Worm (Caenorhabditis elegans) whole organism, L2 larva: ENCODE results near the gene Y57G7A.1.

Experiments used
- nhr-6 ChIP-seq: fragments of 150-350 bp; optimal IDR thresholded peaks from 2 replicates; lab custom pipeline; 2014; ENCODE audit warnings: missing biosample characterization, missing genetic modification characterization
- nhr-77 ChIP-seq: fragments of 150-350 bp; optimal IDR thresholded peaks from 2 replicates; lab custom pipeline; 2014; ENCODE audit warnings: missing biosample characterization, missing genetic modification characterization
- peb-1 ChIP-seq: fragments of 150-350 bp; optimal IDR thresholded peaks from 2 replicates; lab custom pipeline; 2014; ENCODE audit warnings: missing biosample characterization, missing genetic modification characterization

- TF ChIP-seq peb-1 (tag; lab: Kevin White, UChicago), result no peak
- TF ChIP-seq nhr-6 (tag; lab: Kevin White, UChicago), result no peak
- no peak for TF ChIP-seq nhr-77 (tag; lab: Kevin White, UChicago)
Measured at ce11 chrII:1298169-1298568, at the start of gene Y57G7A.1.
